Fruit fly (Drosophila melanogaster) whole organism, larva: Measurements from ENCODE around the gene Spn28Dc.

Experiments
- noc ChIP-seq: fragments of 200-800 bp; sonication (Bioruptor generic); optimal IDR thresholded peaks from 3 replicates; lab custom pipeline; 2019; ENCODE audit warnings: missing biosample characterization, mild to moderate bottlenecking, missing genetic modification characterization, moderate library complexity

Gene Spn28Dc

dm6 chr2L:8007160-8007876 is at the start of gene Spn28Dc:
Spn28Dc (minus strand) TSS chr2L:8007210.
- no peak for TF ChIP-seq noc (tag; lab: Kevin White, UChicago)

- no peak for TF ChIP-seq noc (tag; lab: Kevin White, UChicago)
Measured at dm6 chr2L:8043282-8043668, 36.3 kb upstream of the Spn28Dc start, which contains the start of gene Megf8. Megf8 (plus strand) TSS chr2L:8043471.

dm6 chr2L:8042645-8043281 is 35.8 kb upstream of the Spn28Dc start, which contains the start of gene RpL36A:
RpL36A (minus strand) TSS chr2L:8042909.
- no peak for TF ChIP-seq noc (tag; lab: Kevin White, UChicago)

dm6 chr2L:8040872-8041271 is 33.9 kb upstream of the Spn28Dc start, which contains the start of gene CCDC53:
CCDC53 (plus strand) TSS chr2L:8041106.
- TF ChIP-seq noc (tag; lab: Kevin White, UChicago) = no peak

- TF ChIP-seq noc (tag; lab: Kevin White, UChicago) = no peak
Measured at dm6 chr2L:8039688-8040087, 32.7 kb upstream of the Spn28Dc start, which contains the start of gene CG7367. CG7367 (minus strand) TSS chr2L:8039788.

- TF ChIP-seq noc (tag; lab: Kevin White, UChicago) = peak; percentile 47
Measured at dm6 chr2L:8034734-8035133, 27.7 kb upstream of the Spn28Dc start.

- no peak for TF ChIP-seq noc (tag; lab: Kevin White, UChicago)
Measured at dm6 chr2L:8033756-8034155, 26.7 kb upstream of the Spn28Dc start.

dm6 chr2L:8031588-8031987 is 24.6 kb upstream of the Spn28Dc start:
- TF ChIP-seq noc (tag; lab: Kevin White, UChicago) = no peak

dm6 chr2L:8030693-8031210 is 23.7 kb upstream of the Spn28Dc start, which contains the start of gene Cka:
Cka (plus strand) TSS chr2L:8030721.
- peak; percentile 11 for TF ChIP-seq noc (tag; lab: Kevin White, UChicago)

- TF ChIP-seq noc (tag; lab: Kevin White, UChicago) = no peak
Measured at dm6 chr2L:8030102-8030501, 23.1 kb upstream of the Spn28Dc start.

dm6 chr2L:8029160-8029852 is 22.3 kb upstream of the Spn28Dc start, which contains the start of gene baf:
baf (plus strand) TSS chr2L:8029462.
- no peak for TF ChIP-seq noc (tag; lab: Kevin White, UChicago)

dm6 chr2L:8024325-8024724 is 17.3 kb upstream of the Spn28Dc start:
- TF ChIP-seq noc (tag; lab: Kevin White, UChicago) = no peak

- TF ChIP-seq noc (tag; lab: Kevin White, UChicago) = no peak
Measured at dm6 chr2L:8012551-8012950, 5.5 kb upstream of the Spn28Dc start.

- TF ChIP-seq noc (tag; lab: Kevin White, UChicago) = no peak
Measured at dm6 chr2L:8010602-8011455, 3.8 kb upstream of the Spn28Dc start, which contains the start of the genes Glyat and Tg. Glyat (minus strand) TSS chr2L:8010652. Tg (plus strand) TSS chr2L:8011405.
